Worm (Caenorhabditis elegans) whole organism, mixed stage, embryonic: ENCODE measurements around the gene C07D10.5.
A peak's percentile ranks its signal among the peaks of the same experiment; 100 is the strongest.

Experiments used
- M03D4.4 ChIP-seq: sonication (generic microtip); optimal IDR thresholded peaks from 2 replicates; lab custom pipeline; 2017; ENCODE audit warnings: mild to moderate bottlenecking, missing genetic modification characterization, missing compliant biosample characterization
- bed-3 ChIP-seq: fragments of 200-800 bp; sonication (Bioruptor generic); optimal IDR thresholded peaks from 3 replicates; lab custom pipeline; 2018; ENCODE audit warnings: mild to moderate bottlenecking, missing genetic modification characterization, moderate library complexity, missing compliant biosample characterization
- blmp-1 ChIP-seq: fragments of 150-350 bp; optimal IDR thresholded peaks from 2 replicates; lab custom pipeline; 2014; ENCODE audit warnings: missing biosample characterization, missing genetic modification characterization
- ceh-39 ChIP-seq: fragments of 150-350 bp; optimal IDR thresholded peaks from 2 replicates; lab custom pipeline; 2014; ENCODE audit warnings: missing biosample characterization, missing genetic modification characterization
- ceh-43 ChIP-seq: fragments of 200-800 bp; sonication (Bioruptor generic); optimal IDR thresholded peaks from 2 replicates; lab custom pipeline; 2018; ENCODE audit warnings: mild to moderate bottlenecking, missing genetic modification characterization, moderate library complexity, missing compliant biosample characterization
- ceh-83 ChIP-seq: fragments of 200-800 bp; sonication (Bioruptor generic); optimal IDR thresholded peaks from 2 replicates; lab custom pipeline; 2018; ENCODE audit warnings: mild to moderate bottlenecking, missing genetic modification characterization, missing compliant biosample characterization
- ces-1 ChIP-seq: fragments of 150-350 bp; optimal IDR thresholded peaks from 2 replicates; lab custom pipeline; 2014; ENCODE audit warnings: missing biosample characterization, missing genetic modification reagents, missing genetic modification characterization
- cnd-1 ChIP-seq: fragments of 200-800 bp; sonication (Bioruptor generic); optimal IDR thresholded peaks from 2 replicates; lab custom pipeline; 2018; ENCODE audit warnings: mild to moderate bottlenecking, missing genetic modification characterization, missing compliant biosample characterization
- drap-1 ChIP-seq: fragments of 200-800 bp; sonication (Bioruptor generic); optimal IDR thresholded peaks from 3 replicates; lab custom pipeline; 2018; ENCODE audit warnings: mild to moderate bottlenecking, missing genetic modification characterization, missing compliant biosample characterization
- elt-1 ChIP-seq: sonication (generic microtip); optimal IDR thresholded peaks from 2 replicates; lab custom pipeline; 2017; ENCODE audit warnings: missing genetic modification characterization, mild to moderate bottlenecking, missing compliant biosample characterization, antibody characterized with exemption, moderate library complexity, borderline replicate concordance; ENCODE audit not compliant: insufficient read depth
- elt-3 ChIP-seq: fragments of 150-350 bp; optimal IDR thresholded peaks from 2 replicates; lab custom pipeline; 2014; ENCODE audit warnings: missing biosample characterization, missing genetic modification characterization
- flh-1 ChIP-seq: fragments of 200-800 bp; sonication (Bioruptor generic); optimal IDR thresholded peaks from 2 replicates; lab custom pipeline; 2018; ENCODE audit warnings: mild to moderate bottlenecking, missing genetic modification characterization, moderate library complexity, missing compliant biosample characterization
- ham-2 ChIP-seq: fragments of 200-800 bp; sonication (Bioruptor generic); optimal IDR thresholded peaks from 2 replicates; lab custom pipeline; 2018; ENCODE audit warnings: mild to moderate bottlenecking, missing genetic modification characterization, missing compliant biosample characterization
- hlh-1 ChIP-seq: fragments of 150-350 bp; optimal IDR thresholded peaks from 2 replicates; lab custom pipeline; 2014; ENCODE audit warnings: missing biosample characterization, missing genetic modification reagents, missing genetic modification characterization
- lin-13 ChIP-seq: fragments of 150-350 bp; optimal IDR thresholded peaks from 2 replicates; lab custom pipeline; 2014; ENCODE audit warnings: missing biosample characterization, missing genetic modification characterization
- lin-32 ChIP-seq: fragments of 200-800 bp; sonication (Bioruptor generic); optimal IDR thresholded peaks from 2 replicates; lab custom pipeline; 2018; ENCODE audit warnings: mild to moderate bottlenecking, missing genetic modification characterization, missing compliant biosample characterization
- lsy-2 ChIP-seq: fragments of 150-350 bp; optimal IDR thresholded peaks from 2 replicates; lab custom pipeline; 2014; ENCODE audit warnings: missing biosample characterization, missing genetic modification characterization
- mab-5 ChIP-seq: fragments of 150-350 bp; optimal IDR thresholded peaks from 2 replicates; lab custom pipeline; 2014; ENCODE audit warnings: missing biosample characterization, missing genetic modification characterization
- mep-1 ChIP-seq: fragments of 150-350 bp; optimal IDR thresholded peaks from 2 replicates; lab custom pipeline; 2017; ENCODE audit warnings: missing biosample characterization, missing genetic modification reagents, missing genetic modification characterization, inconsistent platforms
- mls-2 ChIP-seq: sonication (generic microtip); optimal IDR thresholded peaks from 2 replicates; lab custom pipeline; 2016; ENCODE audit warnings: mild to moderate bottlenecking, missing genetic modification characterization, moderate library complexity, missing compliant biosample characterization
- nhr-12 ChIP-seq: fragments of 150-350 bp; optimal IDR thresholded peaks from 2 replicates; lab custom pipeline; 2014; ENCODE audit warnings: missing biosample characterization, missing genetic modification characterization
- nhr-2 ChIP-seq: fragments of 150-350 bp; optimal IDR thresholded peaks from 2 replicates; lab custom pipeline; 2014; ENCODE audit warnings: missing biosample characterization, missing genetic modification characterization
- nhr-237 ChIP-seq: fragments of 150-350 bp; optimal IDR thresholded peaks from 2 replicates; lab custom pipeline; 2014; ENCODE audit warnings: missing biosample characterization, missing genetic modification characterization
- nhr-28 ChIP-seq: fragments of 150-350 bp; optimal IDR thresholded peaks from 2 replicates; lab custom pipeline; 2014; ENCODE audit warnings: missing biosample characterization, missing genetic modification characterization
- nhr-76 ChIP-seq: sonication (generic microtip); optimal IDR thresholded peaks from 2 replicates; lab custom pipeline; 2017; ENCODE audit warnings: missing biosample characterization, missing genetic modification characterization
- pha-4 ChIP-seq: fragments of 150-350 bp; optimal IDR thresholded peaks from 2 replicates; lab custom pipeline; 2018; ENCODE audit warnings: missing biosample characterization, missing genetic modification reagents, missing genetic modification characterization
- sem-2 ChIP-seq: fragments of 200-800 bp; sonication (Bioruptor generic); optimal IDR thresholded peaks from 2 replicates; lab custom pipeline; 2018; ENCODE audit warnings: mild to moderate bottlenecking, missing genetic modification characterization, missing compliant biosample characterization
- snpc-4 ChIP-seq: fragments of 150-350 bp; optimal IDR thresholded peaks from 2 replicates; lab custom pipeline; 2014; ENCODE audit warnings: missing biosample characterization, missing genetic modification characterization
- sptf-1 ChIP-seq: sonication (generic microtip); optimal IDR thresholded peaks from 2 replicates; lab custom pipeline; 2017; ENCODE audit warnings: mild to moderate bottlenecking, missing genetic modification characterization, moderate library complexity, missing compliant biosample characterization
- tbx-8 ChIP-seq: fragments of 200-800 bp; sonication (Bioruptor generic); optimal IDR thresholded peaks from 2 replicates; lab custom pipeline; 2018; ENCODE audit warnings: mild to moderate bottlenecking, missing genetic modification characterization, moderate library complexity, missing compliant biosample characterization
- unc-120 ChIP-seq: sonication (generic microtip); optimal IDR thresholded peaks from 2 replicates; lab custom pipeline; 2017; ENCODE audit warnings: missing genetic modification characterization, missing compliant biosample characterization; ENCODE audit not compliant: poor library complexity, severe bottlenecking
- unc-39 ChIP-seq: fragments of 150-350 bp; optimal IDR thresholded peaks from 2 replicates; lab custom pipeline; 2014; ENCODE audit warnings: missing biosample characterization, missing genetic modification characterization
- unc-62 ChIP-seq: fragments of 150-350 bp; optimal IDR thresholded peaks from 2 replicates; lab custom pipeline; 2014; ENCODE audit warnings: missing biosample characterization, missing genetic modification reagents, missing genetic modification characterization
- zip-8 ChIP-seq: fragments of 150-350 bp; optimal IDR thresholded peaks from 2 replicates; lab custom pipeline; 2014; ENCODE audit warnings: missing biosample characterization, missing genetic modification characterization
- ztf-11 ChIP-seq: fragments of 150-350 bp; optimal IDR thresholded peaks from 2 replicates; lab custom pipeline; 2014; ENCODE audit warnings: missing biosample characterization, missing genetic modification characterization

C07D10.5 gene

DNA sequence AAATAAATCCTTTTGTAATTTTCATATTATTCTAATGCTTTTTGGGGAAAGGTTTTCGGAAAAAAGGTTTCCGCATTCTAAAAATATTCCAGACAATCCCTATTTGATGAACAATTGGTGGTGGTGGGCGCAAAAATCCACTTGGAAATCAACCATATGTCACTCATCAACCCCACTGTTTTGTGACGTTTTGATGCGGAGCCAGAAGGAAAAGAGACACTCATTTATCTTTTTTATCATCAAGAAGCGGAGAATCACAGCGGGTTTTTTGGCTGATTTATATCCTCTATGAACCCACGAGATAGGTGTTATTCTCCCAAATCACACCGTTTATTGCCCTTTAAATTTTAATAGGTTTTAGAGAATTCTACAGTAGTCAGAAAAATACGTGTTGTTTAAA lies 24.2 kb upstream of the C07D10.5 start:
- TF ChIP-seq hlh-1 (peak; percentile 70), unc-62 (GFP tag; lab: Kevin White, UChicago) (peak; percentile 79), ceh-43 (no peak)

- TF ChIP-seq blmp-1 (tag; lab: Kevin White, UChicago) (peak; percentile 75), hlh-1 (no peak), mab-5 (no peak), unc-62 (GFP tag; lab: Kevin White, UChicago) (peak; percentile 3), sem-2 (no peak), ces-1 (no peak), tbx-8 (no peak), lsy-2 (tag; lab: Kevin White, UChicago) (no peak), snpc-4 (tag; lab: Kevin White, UChicago) (no peak), mls-2 (tag; lab: Kevin White, UChicago) (no peak), drap-1 (GFP tag; lab: Kevin White, UChicago) (no peak), ztf-11 (tag; lab: Kevin White, UChicago) (no peak), pha-4 (no peak), elt-1 (tag; lab: Kevin White, UChicago) (no peak), lin-32 (no peak), ceh-83 (GFP tag; lab: Kevin White, UChicago) (no peak)
Measured at ce11 chrII:7358489-7358943, 22.8 kb upstream of the C07D10.5 start, which contains the start of gene insc-1. Gene insc-1, plus strand, starts transcription at chrII:7358893.

DNA sequence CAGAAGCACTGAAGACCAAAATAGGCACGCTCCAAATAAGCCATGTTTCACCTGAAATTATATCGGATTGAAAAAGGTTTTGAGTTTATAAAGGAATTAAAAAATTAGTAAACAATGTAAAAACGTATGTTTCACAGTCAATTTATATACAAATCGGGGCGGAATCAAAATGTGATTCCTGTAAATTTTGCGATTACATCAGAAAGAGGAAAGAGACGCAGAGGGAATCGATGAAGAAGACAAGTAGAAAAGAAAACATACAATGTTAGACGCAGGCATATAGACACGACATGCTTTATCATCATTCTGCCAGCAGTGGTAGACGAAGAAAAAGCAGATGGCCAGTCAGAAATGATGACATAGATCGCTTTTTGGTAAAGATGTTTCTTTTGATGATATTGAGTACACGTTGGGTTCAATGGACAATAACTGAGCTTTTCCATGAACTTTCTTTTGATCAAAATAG lies 17.3 kb upstream of the C07D10.5 start, which contains the start of gene msra-1:
Gene msra-1, minus strand, starts transcription at position 51 of the 466 bp plus-strand sequence.
- TF ChIP-seq hlh-1 (peak; percentile 24), ztf-11 (tag; lab: Kevin White, UChicago) (no peak), ceh-39 (tag; lab: Kevin White, UChicago) (peak; percentile 65), ceh-83 (GFP tag; lab: Kevin White, UChicago) (no peak), mls-2 (tag; lab: Kevin White, UChicago) (no peak), drap-1 (GFP tag; lab: Kevin White, UChicago) (no peak), zip-8 (tag; lab: Kevin White, UChicago) (no peak), nhr-2 (tag; lab: Kevin White, UChicago) (no peak), pha-4 (no peak), ham-2 (no peak), tbx-8 (no peak), nhr-76 (no peak), sptf-1 (tag; lab: Kevin White, UChicago) (no peak), lsy-2 (tag; lab: Kevin White, UChicago) (no peak), unc-39 (no peak), elt-1 (tag; lab: Kevin White, UChicago) (peak; percentile 18), nhr-237 (tag; lab: Kevin White, UChicago) (no peak), unc-62 (GFP tag; lab: Kevin White, UChicago) (peak; percentile 82), mep-1 (tag; lab: Kevin White, UChicago) (no peak), mab-5 (no peak), cnd-1 (tag; lab: Kevin White, UChicago) (no peak), flh-1 (GFP tag; lab: Kevin White, UChicago) (no peak), nhr-12 (tag; lab: Kevin White, UChicago) (no peak), nhr-28 (tag; lab: Kevin White, UChicago) (no peak), bed-3 (no peak), ceh-43 (no peak), ces-1 (peak; percentile 46), snpc-4 (tag; lab: Kevin White, UChicago) (no peak), M03D4.4 (tag; lab: Kevin White, UChicago) (no peak), lin-32 (no peak), elt-3 (tag; lab: Kevin White, UChicago) (no peak), lin-13 (tag; lab: Kevin White, UChicago) (no peak), unc-120 (peak; percentile 21), sem-2 (no peak), blmp-1 (tag; lab: Kevin White, UChicago) (no peak)

DNA sequence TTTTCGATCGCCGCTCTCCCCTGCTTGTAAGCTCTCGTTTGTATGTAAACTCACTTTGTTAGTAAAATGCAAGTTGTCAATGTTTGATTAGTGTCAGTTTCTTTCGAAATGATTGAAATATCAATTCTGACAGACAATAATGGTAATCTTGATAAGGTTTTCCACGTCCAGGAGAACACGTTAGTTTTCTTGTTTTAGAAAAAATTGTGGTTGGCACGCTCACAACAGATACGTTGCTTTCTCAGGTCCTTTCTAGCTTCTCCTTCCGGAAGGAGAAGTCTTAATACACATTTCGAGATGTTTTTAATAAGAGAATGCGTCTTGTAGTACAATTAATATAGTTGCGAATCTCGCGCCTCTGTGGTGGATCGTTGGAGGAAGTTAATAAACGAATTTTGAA lies 12.6 kb upstream of the C07D10.5 start, which contains the start of gene F43E2.6:
Gene F43E2.6, minus strand, starts transcription at position 101 of the 400 bp plus-strand sequence.
- no peak for TF ChIP-seq drap-1 (GFP tag; lab: Kevin White, UChicago)
- TF ChIP-seq ceh-83 (GFP tag; lab: Kevin White, UChicago), result no peak
- TF ChIP-seq nhr-2 (tag; lab: Kevin White, UChicago), result no peak
- TF ChIP-seq nhr-237 (tag; lab: Kevin White, UChicago), result no peak
- TF ChIP-seq M03D4.4 (tag; lab: Kevin White, UChicago), result no peak
- TF ChIP-seq lin-13 (tag; lab: Kevin White, UChicago), result no peak
- TF ChIP-seq nhr-28 (tag; lab: Kevin White, UChicago), result no peak
- TF ChIP-seq ceh-43, result no peak
- no peak for TF ChIP-seq elt-1 (tag; lab: Kevin White, UChicago)
- no peak for TF ChIP-seq zip-8 (tag; lab: Kevin White, UChicago)
- TF ChIP-seq, all 35 proteins: peak for 0
